Worm (Caenorhabditis elegans) whole organism, midembryonic: ENCODE measurements around the gene C10A4.4.

Source experiments
- med-1 ChIP-seq: sonication (generic microtip); optimal IDR thresholded peaks from 2 replicates; lab custom pipeline; 2017; ENCODE audit warnings: missing genetic modification characterization, mild to moderate bottlenecking, missing compliant biosample characterization, antibody characterized with exemption, missing genetic modification reagents; ENCODE audit not compliant: insufficient read depth
- ztf-23 ChIP-seq: fragments of 200-800 bp; sonication (Bioruptor generic); IDR thresholded peaks from 2 replicates; pipeline ENCODE4 v1.3.6; 2022; ENCODE audit warnings: missing genetic modification reagents, missing genetic modification characterization, missing compliant biosample characterization
- ztf-29 ChIP-seq: fragments of 200-800 bp; sonication (Bioruptor generic); IDR thresholded peaks from 2 replicates; pipeline ENCODE4 v1.3.6; 2022; ENCODE audit warnings: missing genetic modification reagents, missing genetic modification characterization, missing compliant biosample characterization

DNA sequence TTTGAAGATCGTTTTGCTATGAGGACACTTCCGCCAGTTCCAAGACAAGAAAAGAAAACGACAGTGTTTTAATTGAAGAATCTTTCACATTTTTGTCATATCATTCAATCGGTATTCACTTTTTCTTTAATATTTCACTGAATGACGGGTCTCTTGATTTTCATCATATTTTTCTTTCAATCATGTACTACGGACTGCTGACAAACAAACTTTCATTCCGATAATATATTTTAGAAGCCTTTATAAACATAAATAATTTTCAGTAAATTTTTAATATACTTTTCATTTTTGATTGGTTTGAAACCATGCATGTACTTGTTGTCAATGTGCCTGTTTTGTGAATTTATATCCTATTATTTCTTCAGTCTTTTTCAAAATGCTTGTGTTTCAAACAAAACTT is 32.4 kb downstream of the C10A4.4 start, which contains the start of gene clc-5:
- TF ChIP-seq ztf-29 (no peak), ztf-23 (GFP tag; lab: Robert Waterston, UW) (no peak), med-1 (GFP tag; lab: Kevin White, UChicago) (no peak)
